Fruit fly (Drosophila melanogaster) whole organism, embryonic: ENCODE data around the gene CG8892.

Experiments used
- CG10321 ChIP-seq: fragments of 200-800 bp; sonication (Bioruptor generic); IDR thresholded peaks from 2 replicates; pipeline ENCODE4 v1.3.6; 2022; ENCODE audit warnings: missing biosample characterization, missing genetic modification characterization
- CG10654 ChIP-seq: fragments of 200-800 bp; sonication (Bioruptor generic); optimal IDR thresholded peaks from 2 replicates; lab custom pipeline; 2016; ENCODE audit warnings: missing biosample characterization, missing genetic modification characterization
- CG10979 ChIP-seq: fragments of 200-800 bp; sonication (Bioruptor generic); optimal IDR thresholded peaks from 2 replicates; lab custom pipeline; 2018; ENCODE audit warnings: missing biosample characterization, mild to moderate bottlenecking, missing genetic modification characterization, moderate library complexity
- CG11696 ChIP-seq: fragments of 200-800 bp; sonication (Bioruptor generic); IDR thresholded peaks from 2 replicates; pipeline ENCODE4 v1.3.6; 2022; ENCODE audit warnings: missing biosample characterization, missing genetic modification characterization
- CG13894 ChIP-seq: fragments of 200-800 bp; sonication (Bioruptor generic); optimal IDR thresholded peaks from 3 replicates; lab custom pipeline; 2018; ENCODE audit warnings: missing biosample characterization, mild to moderate bottlenecking, missing genetic modification characterization, moderate library complexity
- CG14050 ChIP-seq: fragments of 200-800 bp; sonication (Bioruptor generic); IDR thresholded peaks from 3 replicates; pipeline ENCODE4 v1.3.6; 2022; ENCODE audit warnings: missing biosample characterization, missing genetic modification characterization
- CG14441 ChIP-seq: fragments of 200-800 bp; sonication (Bioruptor generic); IDR thresholded peaks from 2 replicates; pipeline ENCODE4 v1.3.6; 2022; ENCODE audit warnings: missing biosample characterization, missing genetic modification characterization
- CG14860 ChIP-seq: fragments of 200-800 bp; sonication (Bioruptor generic); IDR thresholded peaks from 3 replicates; pipeline ENCODE4 v1.3.6; 2022; ENCODE audit warnings: missing biosample characterization, missing genetic modification characterization; ENCODE audit not compliant: partially characterized antibody
- CG15269 ChIP-seq: fragments of 200-800 bp; sonication (Bioruptor generic); optimal IDR thresholded peaks from 2 replicates; lab custom pipeline; 2018; ENCODE audit warnings: missing biosample characterization, mild to moderate bottlenecking, missing genetic modification characterization, moderate library complexity
- CG15479 ChIP-seq: fragments of 200-800 bp; sonication (Bioruptor generic); optimal IDR thresholded peaks from 3 replicates; lab custom pipeline; 2019; ENCODE audit warnings: missing biosample characterization, mild to moderate bottlenecking, missing genetic modification characterization, moderate library complexity
- CG17802 ChIP-seq: fragments of 200-800 bp; sonication (Bioruptor generic); optimal IDR thresholded peaks from 2 replicates; lab custom pipeline; 2018; ENCODE audit warnings: missing biosample characterization, mild to moderate bottlenecking, missing genetic modification characterization, moderate library complexity
- CG2129 ChIP-seq: fragments of 200-800 bp; sonication (Bioruptor generic); IDR thresholded peaks from 2 replicates; pipeline ENCODE4 v1.3.6; 2022; ENCODE audit warnings: missing biosample characterization, missing genetic modification characterization; ENCODE audit not compliant: partially characterized antibody
- CG3163 ChIP-seq: fragments of 200-800 bp; sonication (Bioruptor generic); optimal IDR thresholded peaks from 3 replicates; lab custom pipeline; 2016; ENCODE audit warnings: missing biosample characterization, missing genetic modification characterization
- CG33213 ChIP-seq: fragments of 200-800 bp; sonication (Bioruptor generic); optimal IDR thresholded peaks from 3 replicates; lab custom pipeline; 2016; ENCODE audit warnings: missing biosample characterization, missing genetic modification characterization
- CG34376 ChIP-seq: fragments of 200-800 bp; sonication (Bioruptor generic); optimal IDR thresholded peaks from 2 replicates; lab custom pipeline; 2018; ENCODE audit warnings: missing biosample characterization, mild to moderate bottlenecking, missing genetic modification characterization
- CG3838 ChIP-seq: fragments of 200-800 bp; sonication (Bioruptor generic); optimal IDR thresholded peaks from 3 replicates; lab custom pipeline; 2016; ENCODE audit warnings: missing biosample characterization, missing genetic modification characterization
- CG3847 ChIP-seq: fragments of 200-800 bp; sonication (Bioruptor generic); IDR thresholded peaks from 2 replicates; pipeline ENCODE4 v1.3.6; 2022; ENCODE audit warnings: missing biosample characterization, missing genetic modification characterization
- CG4730 ChIP-seq: fragments of 200-800 bp; sonication (Bioruptor generic); IDR thresholded peaks from 2 replicates; pipeline ENCODE4 v1.3.6; 2022; ENCODE audit warnings: missing biosample characterization, missing genetic modification characterization
- CG5180 ChIP-seq: fragments of 200-800 bp; sonication (Bioruptor generic); optimal IDR thresholded peaks from 3 replicates; lab custom pipeline; 2017; ENCODE audit warnings: missing biosample characterization, missing genetic modification characterization, mild to moderate bottlenecking, moderate library complexity, missing genetic modification reagents
- CG6654 ChIP-seq: fragments of 200-800 bp; sonication (Bioruptor generic); optimal IDR thresholded peaks from 2 replicates; lab custom pipeline; 2017; ENCODE audit warnings: missing biosample characterization, mild to moderate bottlenecking, missing genetic modification characterization
- CG7372 ChIP-seq: fragments of 200-800 bp; sonication (Bioruptor generic); IDR thresholded peaks from 2 replicates; pipeline ENCODE4 v1.3.6; 2022; ENCODE audit warnings: missing biosample characterization, missing genetic modification characterization
- CG9609 ChIP-seq: fragments of 200-800 bp; sonication (Bioruptor generic); optimal IDR thresholded peaks from 3 replicates; lab custom pipeline; 2016; ENCODE audit warnings: missing biosample characterization, missing genetic modification characterization
- CG9797 ChIP-seq: fragments of 200-800 bp; sonication (Bioruptor generic); optimal IDR thresholded peaks from 3 replicates; lab custom pipeline; 2018; ENCODE audit warnings: missing biosample characterization, mild to moderate bottlenecking, missing genetic modification characterization
- Eip74EF ChIP-seq, 2 experiments: fragments of 200-800 bp in 1 of 2; fragments of >200 bp in 1 of 2; sonication (Bioruptor generic) in 1 of 2; optimal IDR thresholded peaks; 2 replicates each; lab custom pipeline; 2017 to 2019; ENCODE audit warnings: missing biosample characterization in 2 of 2, missing genetic modification characterization in 2 of 2, mild to moderate bottlenecking in 1 of 2, moderate library complexity in 1 of 2
- Fer2 ChIP-seq: fragments of 200-800 bp; sonication (Bioruptor generic); optimal IDR thresholded peaks from 2 replicates; lab custom pipeline; 2018; ENCODE audit warnings: missing biosample characterization, mild to moderate bottlenecking, missing genetic modification characterization, moderate library complexity
- Gug ChIP-seq: fragments of 200-800 bp; sonication (Bioruptor generic); IDR thresholded peaks from 4 replicates; pipeline ENCODE4 v1.3.6; 2022; ENCODE audit warnings: missing biosample characterization, missing genetic modification characterization
- H15 ChIP-seq: fragments of 200-800 bp; sonication (Bioruptor generic); IDR thresholded peaks from 3 replicates; pipeline ENCODE4 v1.3.6; 2022; ENCODE audit warnings: missing biosample characterization, missing genetic modification characterization
- HHEX ChIP-seq: fragments of 200-800 bp; sonication (Bioruptor generic); optimal IDR thresholded peaks from 3 replicates; lab custom pipeline; 2017; ENCODE audit warnings: missing biosample characterization, mild to moderate bottlenecking, missing genetic modification characterization, missing genetic modification reagents
- Hey ChIP-seq: fragments of 200-800 bp; sonication (Bioruptor generic); optimal IDR thresholded peaks from 3 replicates; lab custom pipeline; 2018; ENCODE audit warnings: missing biosample characterization, mild to moderate bottlenecking, missing genetic modification characterization
- Hsf ChIP-seq: fragments of 200-800 bp; sonication (Bioruptor generic); optimal IDR thresholded peaks from 3 replicates; lab custom pipeline; 2016; ENCODE audit warnings: missing biosample characterization, missing genetic modification characterization
- Jarid2 ChIP-seq: fragments of 200-800 bp; sonication (Bioruptor generic); optimal IDR thresholded peaks from 3 replicates; lab custom pipeline; 2017; ENCODE audit warnings: mild to moderate bottlenecking, missing biosample characterization, missing genetic modification reagents, missing genetic modification characterization
- Lim3 ChIP-seq: fragments of 200-800 bp; sonication (Bioruptor generic); IDR thresholded peaks from 2 replicates; pipeline ENCODE4 v1.3.6; 2022; ENCODE audit warnings: missing biosample characterization, missing genetic modification characterization
- Mrtf ChIP-seq: fragments of 200-800 bp; sonication (Bioruptor generic); IDR thresholded peaks from 3 replicates; pipeline ENCODE4 v1.3.6; 2022; ENCODE audit warnings: missing biosample characterization, missing genetic modification characterization
- Ravus ChIP-seq: fragments of 200-800 bp; sonication (Bioruptor generic); IDR thresholded peaks from 2 replicates; pipeline ENCODE4 v1.3.6; 2022; ENCODE audit warnings: missing biosample characterization, missing genetic modification characterization
- Trl ChIP-seq, 3 experiments: fragments of >200 bp in 2 of 3; fragments of 200-800 bp in 1 of 3; sonication (Bioruptor generic) in 1 of 3; optimal IDR thresholded peaks; 2 replicates in 1 of 3; 3 replicates in 2 of 3; lab custom pipeline; 2016 to 2017; ENCODE audit warnings: missing biosample characterization in 1 of 3, missing genetic modification characterization in 1 of 3
- abd-A ChIP-seq: fragments of 200-800 bp; sonication (Bioruptor generic); optimal IDR thresholded peaks from 3 replicates; lab custom pipeline; 2019; ENCODE audit warnings: missing biosample characterization, mild to moderate bottlenecking, missing genetic modification characterization, moderate library complexity
- bbx ChIP-seq: fragments of 200-800 bp; sonication (Bioruptor generic); IDR thresholded peaks from 2 replicates; pipeline ENCODE4 v1.3.6; 2022; ENCODE audit warnings: missing biosample characterization, missing genetic modification characterization; ENCODE audit not compliant: partially characterized antibody
- chif ChIP-seq, 2 experiments: fragments of 200-800 bp; sonication (Bioruptor generic); optimal IDR thresholded peaks; 3 replicates each; lab custom pipeline; 2016; ENCODE audit warnings: missing biosample characterization in 2 of 2, missing genetic modification characterization in 2 of 2
- cwo ChIP-seq: fragments of 200-800 bp; sonication (Bioruptor generic); optimal IDR thresholded peaks from 3 replicates; lab custom pipeline; 2017; ENCODE audit warnings: missing biosample characterization, missing genetic modification characterization, mild to moderate bottlenecking, moderate library complexity, missing genetic modification reagents
- dati ChIP-seq: fragments of 200-800 bp; sonication (Bioruptor generic); IDR thresholded peaks from 2 replicates; pipeline ENCODE4 v1.3.6; 2022; ENCODE audit warnings: missing biosample characterization, missing genetic modification characterization
- dm ChIP-seq: fragments of 200-800 bp; sonication (Bioruptor generic); optimal IDR thresholded peaks from 3 replicates; lab custom pipeline; 2016; ENCODE audit warnings: missing biosample characterization, missing genetic modification characterization
- dmrt99B ChIP-seq: fragments of 200-800 bp; sonication (Bioruptor generic); optimal IDR thresholded peaks from 2 replicates; lab custom pipeline; 2018; ENCODE audit warnings: missing biosample characterization, mild to moderate bottlenecking, missing genetic modification characterization, moderate library complexity
- esg ChIP-seq: fragments of 200-800 bp; sonication (Bioruptor generic); conservative IDR thresholded peaks from 2 replicates; pipeline ENCODE4 v1.3.6; 2022; ENCODE audit warnings: missing biosample characterization, missing genetic modification characterization
- gem ChIP-seq: fragments of 200-800 bp; sonication (Bioruptor generic); optimal IDR thresholded peaks from 2 replicates; lab custom pipeline; 2019; ENCODE audit warnings: missing biosample characterization, mild to moderate bottlenecking, missing genetic modification characterization, moderate library complexity
- ind ChIP-seq: fragments of 200-800 bp; sonication (Bioruptor generic); optimal IDR thresholded peaks from 3 replicates; lab custom pipeline; 2016; ENCODE audit warnings: missing biosample characterization, missing genetic modification characterization
- insv ChIP-seq, 2 experiments: fragments of 200-800 bp; sonication (Bioruptor generic); optimal IDR thresholded peaks; 3 replicates each; lab custom pipeline; 2016 to 2018; ENCODE audit warnings: missing biosample characterization in 2 of 2, missing genetic modification characterization in 2 of 2
- pfk ChIP-seq: fragments of 200-800 bp; sonication (Bioruptor generic); optimal IDR thresholded peaks from 2 replicates; lab custom pipeline; 2018; ENCODE audit warnings: missing biosample characterization, mild to moderate bottlenecking, missing genetic modification characterization, moderate library complexity
- zen2 ChIP-seq: fragments of 200-800 bp; sonication (Bioruptor generic); IDR thresholded peaks from 3 replicates; pipeline ENCODE4 v1.3.6; 2022; ENCODE audit warnings: missing biosample characterization, missing genetic modification characterization; ENCODE audit not compliant: partially characterized antibody

CG8892 gene

dm6 chr2L:4981278-4981966 lies at the start of gene CG8892, which contains the start of gene CG34126 (continued):
- TF ChIP-seq Ravus (GFP tag; lab: Robert Waterston, UW) = peak; percentile 84
- TF ChIP-seq CG3847 (GFP tag; lab: Robert Waterston, UW) = peak; percentile 99
- TF ChIP-seq Trl (optimal IDR thresholded peaks at IDR 0.05; lab: Kevin White, UChicago) = peak in 1 of 2 experiments; percentile 5
- peak; percentile 98 for TF ChIP-seq Trl (GFP tag; optimal IDR thresholded peaks at IDR 0.05; lab: Kevin White, UChicago)
- peak; percentile 89 for TF ChIP-seq abd-A (tag; lab: Kevin White, UChicago)
- TF ChIP-seq Hey = peak; percentile 87
- peak; percentile 95 for TF ChIP-seq dmrt99B (tag; lab: Kevin White, UChicago)
- peak; percentile 97 for TF ChIP-seq CG7372 (GFP tag; lab: Robert Waterston, UW)
- peak; percentile 97 for TF ChIP-seq esg (GFP tag; lab: Robert Waterston, UW)
- TF ChIP-seq CG9609 (GFP tag; lab: Kevin White, UChicago) = peak; percentile 97
- peak; percentile 65 for TF ChIP-seq CG9797 (GFP tag; lab: Kevin White, UChicago)
- TF ChIP-seq CG15479 (GFP tag; lab: Kevin White, UChicago) = peak; percentile 75
- no peak for TF ChIP-seq CG2129 (GFP tag; lab: Robert Waterston, UW)
- peak; percentile 87 for TF ChIP-seq CG3838 (GFP tag; lab: Kevin White, UChicago)
- peak in 1 of 2 experiments; percentile 91 for TF ChIP-seq insv (GFP tag; optimal IDR thresholded peaks at IDR 0.05; lab: Kevin White, UChicago)
- TF ChIP-seq ind (GFP tag; lab: Kevin White, UChicago) = peak; percentile 99
- peak; percentile 90 for TF ChIP-seq dm (GFP tag; lab: Kevin White, UChicago)
- TF ChIP-seq HHEX (GFP tag; lab: Kevin White, UChicago) = peak; percentile 97
- TF ChIP-seq Lim3 (GFP tag; lab: Robert Waterston, UW) = peak; percentile 83
- peak; percentile 95 for TF ChIP-seq CG10979 (tag; lab: Kevin White, UChicago)
- peak; percentile 99 for TF ChIP-seq Gug (GFP tag; lab: Robert Waterston, UW)
- peak in 1 of 2 experiments; percentile 85 for TF ChIP-seq Eip74EF (GFP tag; optimal IDR thresholded peaks at IDR 0.05; lab: Kevin White, UChicago)
- peak; percentile 97 for TF ChIP-seq CG34376 (GFP tag; lab: Kevin White, UChicago)
- TF ChIP-seq CG4730 (GFP tag; lab: Robert Waterston, UW) = peak; percentile 95
- peak; percentile 54 for TF ChIP-seq pfk (GFP tag; lab: Kevin White, UChicago)
- peak; percentile 84 for TF ChIP-seq CG3163 (GFP tag; lab: Kevin White, UChicago)
- peak; percentile 78 for TF ChIP-seq CG11696 (GFP tag; lab: Robert Waterston, UW)
- TF ChIP-seq CG15269 (tag; lab: Kevin White, UChicago) = peak; percentile 96
- TF ChIP-seq CG13894 (tag; lab: Kevin White, UChicago) = peak; percentile 94
- peak; percentile 69 for TF ChIP-seq CG10321
- peak; percentile 89 for TF ChIP-seq CG14050 (GFP tag; lab: Robert Waterston, UW)
- peak; percentile 97 for TF ChIP-seq Fer2 (tag; lab: Kevin White, UChicago)
- TF ChIP-seq CG6654 (GFP tag; lab: Kevin White, UChicago) = peak; percentile 86
- TF ChIP-seq Jarid2 (GFP tag; lab: Kevin White, UChicago) = peak; percentile 88
- TF ChIP-seq zen2 = no peak
- TF ChIP-seq CG33213 (GFP tag; lab: Kevin White, UChicago) = peak; percentile 87
- no peak for TF ChIP-seq bbx (GFP tag; lab: Robert Waterston, UW)
- TF ChIP-seq CG14441 = peak; percentile 94
- peak; percentile 96 for TF ChIP-seq H15 (GFP tag; lab: Robert Waterston, UW)
- TF ChIP-seq CG10654 (GFP tag; lab: Kevin White, UChicago) = peak; percentile 98
- no peak for TF ChIP-seq CG14860 (GFP tag; lab: Robert Waterston, UW)
- TF ChIP-seq gem (tag; lab: Kevin White, UChicago) = peak; percentile 98
- peak; percentile 96 for TF ChIP-seq Mrtf (GFP tag; lab: Robert Waterston, UW)
- peak; percentile 90 for TF ChIP-seq CG17802
- peak; percentile 94 for TF ChIP-seq cwo (GFP tag; lab: Kevin White, UChicago)
- TF ChIP-seq chif (GFP tag; optimal IDR thresholded peaks at IDR 0.05; lab: Kevin White, UChicago) = peak; percentile 97
- peak; percentile 86 for TF ChIP-seq CG5180 (GFP tag; lab: Kevin White, UChicago)
- peak; percentile 83 for TF ChIP-seq dati (GFP tag; lab: Robert Waterston, UW)
- TF ChIP-seq Hsf (GFP tag; lab: Kevin White, UChicago) = peak; percentile 99
